Worm (Caenorhabditis elegans) whole organism, L3 larva: ENCODE measurements around the gene C46F11.4.

ENCODE experiments used
- R02D3.7 ChIP-seq: fragments of 150-350 bp; optimal IDR thresholded peaks from 2 replicates; lab custom pipeline; 2014; ENCODE audit warnings: missing biosample characterization, missing genetic modification characterization
- ama-1 ChIP-seq: fragments of 150-350 bp; optimal IDR thresholded peaks from 2 replicates; lab custom pipeline; 2018
- ceh-9 ChIP-seq: sonication (generic microtip); optimal IDR thresholded peaks from 2 replicates; lab custom pipeline; 2018; ENCODE audit warnings: missing biosample characterization, missing genetic modification characterization
- daf-12 ChIP-seq: fragments of 150-350 bp; optimal IDR thresholded peaks from 2 replicates; lab custom pipeline; 2014; ENCODE audit warnings: missing biosample characterization, missing genetic modification reagents, missing genetic modification characterization
- elt-2 ChIP-seq: sonication (generic microtip); optimal IDR thresholded peaks from 2 replicates; lab custom pipeline; 2016; ENCODE audit warnings: missing genetic modification reagents, mild to moderate bottlenecking, missing genetic modification characterization, missing compliant biosample characterization
- jun-1 ChIP-seq: fragments of 150-350 bp; optimal IDR thresholded peaks from 2 replicates; lab custom pipeline; 2014; ENCODE audit warnings: missing biosample characterization, missing genetic modification reagents, missing genetic modification characterization
- lin-15B ChIP-seq: fragments of 150-350 bp; optimal IDR thresholded peaks from 2 replicates; lab custom pipeline; 2014; ENCODE audit warnings: missing biosample characterization, missing genetic modification characterization
- lin-39 ChIP-seq: fragments of 150-350 bp; optimal IDR thresholded peaks from 2 replicates; lab custom pipeline; 2018; ENCODE audit warnings: missing biosample characterization, missing genetic modification reagents, missing genetic modification characterization
- nhr-12 ChIP-seq: fragments of 150-350 bp; optimal IDR thresholded peaks from 2 replicates; lab custom pipeline; 2014; ENCODE audit warnings: missing biosample characterization, missing genetic modification characterization
- nhr-237 ChIP-seq: fragments of 150-350 bp; optimal IDR thresholded peaks from 2 replicates; lab custom pipeline; 2014; ENCODE audit warnings: missing biosample characterization, missing genetic modification characterization
- nhr-25 ChIP-seq: sonication (generic microtip); optimal IDR thresholded peaks from 2 replicates; lab custom pipeline; 2017; ENCODE audit warnings: missing biosample characterization, missing genetic modification characterization
- tbx-2 ChIP-seq: sonication (generic microtip); optimal IDR thresholded peaks from 2 replicates; lab custom pipeline; 2016; ENCODE audit warnings: mild to moderate bottlenecking, missing genetic modification characterization, missing compliant biosample characterization
- unc-39 ChIP-seq: sonication (generic microtip); optimal IDR thresholded peaks from 4 replicates; lab custom pipeline; 2017; ENCODE audit warnings: missing biosample characterization, missing genetic modification characterization
- zag-1 ChIP-seq: fragments of 150-350 bp; optimal IDR thresholded peaks from 2 replicates; lab custom pipeline; 2014; ENCODE audit warnings: missing biosample characterization, missing genetic modification characterization

- TF ChIP-seq lin-39 (peak; percentile 48), jun-1 (tag; lab: Kevin White, UChicago) (no peak), daf-12 (tag; lab: Kevin White, UChicago) (no peak), nhr-25 (tag; lab: Kevin White, UChicago) (no peak), ceh-9 (tag; lab: Kevin White, UChicago) (no peak), zag-1 (tag; lab: Kevin White, UChicago) (no peak), nhr-237 (tag; lab: Kevin White, UChicago) (no peak), ama-1 (lab: Kevin White, UChicago) (no peak), nhr-12 (tag; lab: Kevin White, UChicago) (no peak), tbx-2 (tag; lab: Kevin White, UChicago) (no peak), elt-2 (tag; lab: Kevin White, UChicago) (peak; percentile 47), R02D3.7 (tag; lab: Kevin White, UChicago) (no peak), lin-15B (tag; lab: Kevin White, UChicago) (no peak), unc-39 (tag; lab: Kevin White, UChicago) (no peak)
Measured at ce11 chrIII:3619621-3620261, 44.4 kb downstream of the C46F11.4 start.
